Fruit fly (Drosophila melanogaster) whole organism, embryonic: ENCODE results near the gene Aasdh.

ENCODE experiments used
- Atf-2 ChIP-seq: fragments of 200-800 bp; sonication (Bioruptor generic); optimal IDR thresholded peaks from 2 replicates; lab custom pipeline; 2016; ENCODE audit warnings: missing biosample characterization, missing genetic modification characterization
- Bteb2 ChIP-seq: fragments of 200-800 bp; sonication (Bioruptor generic); optimal IDR thresholded peaks from 2 replicates; lab custom pipeline; 2016; ENCODE audit warnings: missing biosample characterization, missing genetic modification characterization
- CG12942 ChIP-seq: fragments of 200-800 bp; sonication (Bioruptor generic); optimal IDR thresholded peaks from 3 replicates; lab custom pipeline; 2016; ENCODE audit warnings: missing biosample characterization, missing genetic modification characterization
- CG14667 ChIP-seq: fragments of 200-800 bp; sonication (Bioruptor generic); IDR thresholded peaks from 2 replicates; pipeline ENCODE4 v1.3.6; 2022; ENCODE audit warnings: missing biosample characterization, missing genetic modification characterization
- CG15696 ChIP-seq: fragments of 200-800 bp; sonication (Bioruptor generic); optimal IDR thresholded peaks from 2 replicates; lab custom pipeline; 2019; ENCODE audit warnings: missing biosample characterization, mild to moderate bottlenecking, missing genetic modification characterization, moderate library complexity
- CG1603 ChIP-seq: fragments of 200-800 bp; sonication (Bioruptor generic); optimal IDR thresholded peaks from 2 replicates; lab custom pipeline; 2019; ENCODE audit warnings: missing biosample characterization, mild to moderate bottlenecking, missing genetic modification characterization, moderate library complexity
- CG17186 ChIP-seq: fragments of 200-800 bp; sonication (Bioruptor generic); optimal IDR thresholded peaks from 3 replicates; lab custom pipeline; 2017; ENCODE audit warnings: missing biosample characterization, missing genetic modification reagents, missing genetic modification characterization
- CG17829 ChIP-seq: fragments of 200-800 bp; optimal IDR thresholded peaks from 2 replicates; lab custom pipeline; 2019; ENCODE audit warnings: missing biosample characterization, mild to moderate bottlenecking, missing genetic modification characterization, moderate library complexity
- CG31224 ChIP-seq: fragments of 200-800 bp; sonication (Bioruptor generic); IDR thresholded peaks from 2 replicates; pipeline ENCODE4 v1.3.6; 2022; ENCODE audit warnings: missing biosample characterization, missing genetic modification characterization
- CG31365 ChIP-seq: fragments of 200-800 bp; sonication (Bioruptor generic); optimal IDR thresholded peaks from 2 replicates; lab custom pipeline; 2018; ENCODE audit warnings: missing biosample characterization, mild to moderate bottlenecking, missing genetic modification characterization
- CG32532 ChIP-seq: fragments of 200-800 bp; sonication (Bioruptor generic); IDR thresholded peaks from 2 replicates; pipeline ENCODE4 v1.3.6; 2022; ENCODE audit warnings: missing biosample characterization, missing genetic modification characterization
- CG4730 ChIP-seq: fragments of 200-800 bp; sonication (Bioruptor generic); IDR thresholded peaks from 2 replicates; pipeline ENCODE4 v1.3.6; 2022; ENCODE audit warnings: missing biosample characterization, missing genetic modification characterization
- CG4854 ChIP-seq: fragments of 200-800 bp; sonication (Bioruptor generic); optimal IDR thresholded peaks from 2 replicates; lab custom pipeline; 2016; ENCODE audit warnings: missing biosample characterization, missing genetic modification characterization, inconsistent platforms
- CG6654 ChIP-seq: fragments of 200-800 bp; sonication (Bioruptor generic); optimal IDR thresholded peaks from 2 replicates; lab custom pipeline; 2017; ENCODE audit warnings: missing biosample characterization, mild to moderate bottlenecking, missing genetic modification characterization
- CG8281 ChIP-seq: fragments of 200-800 bp; sonication (Bioruptor generic); optimal IDR thresholded peaks from 2 replicates; lab custom pipeline; 2018; ENCODE audit warnings: missing biosample characterization, mild to moderate bottlenecking, missing genetic modification characterization, moderate library complexity
- CG9609 ChIP-seq: fragments of 200-800 bp; sonication (Bioruptor generic); optimal IDR thresholded peaks from 3 replicates; lab custom pipeline; 2016; ENCODE audit warnings: missing biosample characterization, missing genetic modification characterization
- CG9876 ChIP-seq: fragments of 200-800 bp; sonication (Bioruptor generic); optimal IDR thresholded peaks from 2 replicates; lab custom pipeline; 2016; ENCODE audit warnings: missing biosample characterization, missing genetic modification characterization
- Fer2 ChIP-seq: fragments of 200-800 bp; sonication (Bioruptor generic); optimal IDR thresholded peaks from 2 replicates; lab custom pipeline; 2018; ENCODE audit warnings: missing biosample characterization, mild to moderate bottlenecking, missing genetic modification characterization, moderate library complexity
- HLHmδ ChIP-seq: fragments of 200-800 bp; sonication (Bioruptor generic); optimal IDR thresholded peaks from 2 replicates; lab custom pipeline; 2018; ENCODE audit warnings: missing biosample characterization, mild to moderate bottlenecking, missing genetic modification characterization, moderate library complexity
- Hmr ChIP-seq: fragments of 200-800 bp; sonication (Bioruptor generic); optimal IDR thresholded peaks from 3 replicates; lab custom pipeline; 2017; ENCODE audit warnings: mild to moderate bottlenecking, missing biosample characterization, missing genetic modification reagents, missing genetic modification characterization
- Lim3 ChIP-seq: fragments of 200-800 bp; sonication (Bioruptor generic); IDR thresholded peaks from 2 replicates; pipeline ENCODE4 v1.3.6; 2022; ENCODE audit warnings: missing biosample characterization, missing genetic modification characterization
- MBD-R2 ChIP-seq: fragments of 200-800 bp; sonication (Bioruptor generic); IDR thresholded peaks from 2 replicates; pipeline ENCODE4 v1.3.6; 2022; ENCODE audit warnings: missing biosample characterization, missing genetic modification characterization
- Mes4 ChIP-seq: fragments of 200-800 bp; sonication (Bioruptor generic); optimal IDR thresholded peaks from 2 replicates; lab custom pipeline; 2016; ENCODE audit warnings: missing biosample characterization, missing genetic modification characterization
- Rfx ChIP-seq: fragments of 200-800 bp; sonication (Bioruptor generic); IDR thresholded peaks from 2 replicates; pipeline ENCODE4 v1.3.6; 2022; ENCODE audit warnings: missing biosample characterization, missing genetic modification characterization
- Rx ChIP-seq: fragments of 200-800 bp; sonication (Bioruptor generic); IDR thresholded peaks from 2 replicates; pipeline ENCODE4 v1.3.6; 2022; ENCODE audit warnings: missing biosample characterization, missing genetic modification characterization
- Sry-β ChIP-seq: fragments of 200-800 bp; sonication (Bioruptor generic); optimal IDR thresholded peaks from 2 replicates; lab custom pipeline; 2018; ENCODE audit warnings: missing biosample characterization, mild to moderate bottlenecking, missing genetic modification characterization, moderate library complexity
- Stat92E ChIP-seq, 3 experiments: fragments of >200 bp in 2 of 3; fragments of 200-800 bp in 1 of 3; sonication (Bioruptor generic) in 1 of 3; optimal IDR thresholded peaks; 2 replicates each; lab custom pipeline; 2017 to 2019; ENCODE audit warnings: missing biosample characterization in 3 of 3, missing genetic modification characterization in 3 of 3, mild to moderate bottlenecking in 1 of 3, moderate library complexity in 1 of 3
- Xrp1 ChIP-seq: fragments of 200-800 bp; sonication (Bioruptor generic); IDR thresholded peaks from 2 replicates; pipeline ENCODE4 v1.3.6; 2022; ENCODE audit warnings: missing biosample characterization, missing genetic modification characterization
- ac ChIP-seq: fragments of 200-800 bp; sonication (Bioruptor generic); optimal IDR thresholded peaks from 3 replicates; lab custom pipeline; 2017; ENCODE audit warnings: missing biosample characterization, mild to moderate bottlenecking, missing genetic modification characterization
- az2 ChIP-seq: fragments of 200-800 bp; sonication (Bioruptor generic); optimal IDR thresholded peaks from 3 replicates; lab custom pipeline; 2016; ENCODE audit warnings: missing biosample characterization, missing genetic modification characterization
- cad ChIP-seq: fragments of >200 bp; optimal IDR thresholded peaks from 2 replicates; lab custom pipeline; 2017; ENCODE audit warnings: missing biosample characterization, missing genetic modification characterization
- danr ChIP-seq: fragments of 200-800 bp; sonication (Bioruptor generic); IDR thresholded peaks from 2 replicates; pipeline ENCODE4 v1.3.6; 2022; ENCODE audit warnings: missing biosample characterization, missing genetic modification characterization
- ems ChIP-seq: fragments of 200-800 bp; sonication (Bioruptor generic); optimal IDR thresholded peaks from 3 replicates; lab custom pipeline; 2016; ENCODE audit warnings: missing biosample characterization, missing genetic modification characterization
- ewg ChIP-seq: fragments of 200-800 bp; sonication (Bioruptor generic); optimal IDR thresholded peaks from 3 replicates; lab custom pipeline; 2017; ENCODE audit warnings: mild to moderate bottlenecking, missing biosample characterization, missing genetic modification reagents, missing genetic modification characterization
- gem ChIP-seq: fragments of 200-800 bp; sonication (Bioruptor generic); optimal IDR thresholded peaks from 2 replicates; lab custom pipeline; 2019; ENCODE audit warnings: missing biosample characterization, mild to moderate bottlenecking, missing genetic modification characterization, moderate library complexity
- gfzf ChIP-seq: fragments of 200-800 bp; sonication (Bioruptor generic); optimal IDR thresholded peaks from 2 replicates; lab custom pipeline; 2016; ENCODE audit warnings: missing biosample characterization, mild to moderate bottlenecking, missing genetic modification characterization, moderate library complexity
- inv ChIP-seq: fragments of 200-800 bp; sonication (Bioruptor generic); IDR thresholded peaks from 2 replicates; pipeline ENCODE4 v1.3.6; 2022; ENCODE audit warnings: missing biosample characterization, missing genetic modification characterization; ENCODE audit not compliant: partially characterized antibody
- kah ChIP-seq: fragments of 200-800 bp; sonication (Bioruptor generic); optimal IDR thresholded peaks from 2 replicates; lab custom pipeline; 2018; ENCODE audit warnings: missing biosample characterization, mild to moderate bottlenecking, missing genetic modification characterization
- lilli ChIP-seq: fragments of 200-800 bp; sonication (Bioruptor generic); optimal IDR thresholded peaks from 3 replicates; lab custom pipeline; 2016; ENCODE audit warnings: missing biosample characterization, missing genetic modification characterization
- nau ChIP-seq: fragments of 200-800 bp; sonication (Bioruptor generic); optimal IDR thresholded peaks from 3 replicates; lab custom pipeline; 2017; ENCODE audit warnings: missing biosample characterization, mild to moderate bottlenecking, missing genetic modification characterization, missing genetic modification reagents
- oc ChIP-seq: fragments of 200-800 bp; sonication (Bioruptor generic); optimal IDR thresholded peaks from 2 replicates; lab custom pipeline; 2018; ENCODE audit warnings: missing biosample characterization, mild to moderate bottlenecking, missing genetic modification characterization, moderate library complexity
- otp ChIP-seq: fragments of 200-800 bp; sonication (Bioruptor generic); IDR thresholded peaks from 3 replicates; pipeline ENCODE4, ENCODE4 v1.3.6; 2022; ENCODE audit warnings: missing biosample characterization, missing genetic modification characterization
- peb ChIP-seq: fragments of 200-800 bp; sonication (Bioruptor generic); IDR thresholded peaks from 2 replicates; pipeline ENCODE4 v1.3.6; 2022; ENCODE audit warnings: missing biosample characterization, missing genetic modification characterization
- pho ChIP-seq: fragments of 200-800 bp; sonication (Bioruptor generic); optimal IDR thresholded peaks from 2 replicates; lab custom pipeline; 2016; ENCODE audit warnings: missing biosample characterization, missing genetic modification characterization
- phol ChIP-seq: fragments of 200-800 bp; sonication (Bioruptor generic); optimal IDR thresholded peaks from 3 replicates; lab custom pipeline; 2018; ENCODE audit warnings: missing biosample characterization, mild to moderate bottlenecking, missing genetic modification characterization, moderate library complexity
- row ChIP-seq: fragments of 200-800 bp; sonication (Bioruptor generic); IDR thresholded peaks from 3 replicates; pipeline ENCODE4 v1.3.6; 2022; ENCODE audit warnings: missing biosample characterization, missing genetic modification characterization
- salm ChIP-seq: fragments of 200-800 bp; sonication (Bioruptor generic); optimal IDR thresholded peaks from 2 replicates; lab custom pipeline; 2018; ENCODE audit warnings: missing biosample characterization, mild to moderate bottlenecking, missing genetic modification characterization
- stc ChIP-seq: fragments of 200-800 bp; sonication (Bioruptor generic); IDR thresholded peaks from 2 replicates; pipeline ENCODE4 v1.3.6; 2022; ENCODE audit warnings: missing biosample characterization, missing genetic modification characterization
- toy ChIP-seq: fragments of 200-800 bp; sonication (Bioruptor generic); IDR thresholded peaks from 2 replicates; pipeline ENCODE4 v1.3.6; 2022; ENCODE audit warnings: missing biosample characterization, missing genetic modification characterization
- ttk ChIP-seq: fragments of 200-800 bp; sonication (Bioruptor generic); IDR thresholded peaks from 2 replicates; pipeline ENCODE4 v2.1.2; 2022; ENCODE audit warnings: missing biosample characterization, missing genetic modification characterization
- wor ChIP-seq: fragments of 200-800 bp; sonication (Bioruptor generic); IDR thresholded peaks from 2 replicates; pipeline ENCODE4 v1.3.6; 2022; ENCODE audit warnings: missing biosample characterization, missing genetic modification characterization
- zfh2 ChIP-seq: fragments of 200-800 bp; sonication (Bioruptor generic); optimal IDR thresholded peaks from 2 replicates; lab custom pipeline; 2016; ENCODE audit warnings: missing biosample characterization, missing genetic modification characterization

The Aasdh gene

dm6 chr2L:8477971-8478370 is 28.6 kb upstream of the Aasdh start (continued):
- no peak for TF ChIP-seq toy
- TF ChIP-seq gem (tag; lab: Kevin White, UChicago) = no peak
- TF ChIP-seq Atf-2 = no peak
- peak; percentile 23 for TF ChIP-seq CG17829 (tag; lab: Kevin White, UChicago)
- no peak for TF ChIP-seq Lim3 (GFP tag; lab: Robert Waterston, UW)
- no peak for TF ChIP-seq stc (GFP tag; lab: Robert Waterston, UW)
- no peak for TF ChIP-seq lilli (GFP tag; lab: Kevin White, UChicago)
- no peak for TF ChIP-seq CG8281 (tag; lab: Kevin White, UChicago)
- peak; percentile 30 for TF ChIP-seq pho (GFP tag; lab: Kevin White, UChicago)
- peak; percentile 75 for TF ChIP-seq CG1603 (tag; lab: Kevin White, UChicago)
- TF ChIP-seq gfzf (GFP tag; lab: Kevin White, UChicago) = peak; percentile 23
- no peak for TF ChIP-seq wor (GFP tag; lab: Robert Waterston, UW)
- no peak for TF ChIP-seq ttk (GFP tag; lab: Robert Waterston, UW)
- no peak for TF ChIP-seq peb
- TF ChIP-seq Sry-β = no peak
- TF ChIP-seq ac (GFP tag; lab: Kevin White, UChicago) = no peak
- TF ChIP-seq otp (GFP tag; lab: Robert Waterston, UW) = no peak
- TF ChIP-seq row (GFP tag; lab: Robert Waterston, UW) = no peak
- TF ChIP-seq kah (GFP tag; lab: Kevin White, UChicago) = no peak
- no peak for TF ChIP-seq az2 (GFP tag; lab: Kevin White, UChicago)
- no peak for TF ChIP-seq nau (GFP tag; lab: Kevin White, UChicago)
- peak; percentile 100 for TF ChIP-seq CG31365
- TF ChIP-seq CG15696 (tag; lab: Kevin White, UChicago) = no peak
- no peak for TF ChIP-seq CG31224 (GFP tag; lab: Robert Waterston, UW)
- TF ChIP-seq oc = no peak
- TF ChIP-seq Xrp1 = no peak
- TF ChIP-seq ewg (GFP tag; lab: Kevin White, UChicago) = no peak
- TF ChIP-seq CG4854 (GFP tag; lab: Kevin White, UChicago) = no peak
- no peak for TF ChIP-seq CG4730 (GFP tag; lab: Robert Waterston, UW)
- no peak for TF ChIP-seq Mes4
- TF ChIP-seq cad = no peak
- no peak for TF ChIP-seq ems
- TF ChIP-seq Stat92E (GFP tag; optimal IDR thresholded peaks at IDR 0.05; lab: Kevin White, UChicago) = no peak
- peak; percentile 29; the same call in 1 of the 2 replicates for TF ChIP-seq inv (GFP tag; lab: Robert Waterston, UW)
- no peak for TF ChIP-seq danr (GFP tag; lab: Robert Waterston, UW)
- TF ChIP-seq Rx = no peak
- no peak for TF ChIP-seq salm (tag; lab: Kevin White, UChicago)
- TF ChIP-seq CG9876 (GFP tag; lab: Kevin White, UChicago) = no peak
- no peak for TF ChIP-seq CG12942
- TF ChIP-seq HLHmδ (GFP tag; lab: Kevin White, UChicago) = no peak
- TF ChIP-seq Hmr (GFP tag; lab: Kevin White, UChicago) = no peak
- TF ChIP-seq zfh2 (GFP tag; lab: Kevin White, UChicago) = no peak
- TF ChIP-seq CG9609 (GFP tag; lab: Kevin White, UChicago) = no peak
- TF ChIP-seq Fer2 = no peak
- no peak for TF ChIP-seq CG17186
- TF ChIP-seq MBD-R2 = no peak
- no peak for TF ChIP-seq CG14667 (GFP tag; lab: Robert Waterston, UW)
- no peak for TF ChIP-seq CG6654 (GFP tag; lab: Kevin White, UChicago)
- TF ChIP-seq phol (tag; lab: Kevin White, UChicago) = peak; percentile 51
- TF ChIP-seq Bteb2 = no peak
- no peak; the same call in 1 of the 2 replicates for TF ChIP-seq Rfx (GFP tag; lab: Robert Waterston, UW)
- no peak for TF ChIP-seq CG32532
